Worm (Caenorhabditis elegans) whole organism, L4 larva: ENCODE data around the gene str-236.

Experiments
- R02D3.7 ChIP-seq: fragments of 150-350 bp; sonication (generic microtip); optimal IDR thresholded peaks from 3 replicates; lab custom pipeline; 2014; ENCODE audit warnings: missing biosample characterization, missing genetic modification characterization
- ZK546.5 ChIP-seq, 2 experiments: sonication (generic microtip); optimal IDR thresholded peaks; 2 replicates each; lab custom pipeline; 2017; ENCODE audit warnings: missing biosample characterization in 2 of 2, missing genetic modification characterization in 2 of 2
- lir-3 ChIP-seq: sonication (generic microtip); optimal IDR thresholded peaks from 2 replicates; lab custom pipeline; 2016; ENCODE audit warnings: mild to moderate bottlenecking, missing genetic modification characterization, missing compliant biosample characterization
- lsy-2 ChIP-seq, 2 experiments: fragments of 150-350 bp in 1 of 2; sonication (generic microtip) in 1 of 2; optimal IDR thresholded peaks; 2 replicates each; lab custom pipeline; 2014 to 2017; ENCODE audit warnings: missing biosample characterization in 2 of 2, missing genetic modification characterization in 2 of 2
- mep-1 ChIP-seq: fragments of 150-350 bp; sonication (generic microtip); optimal IDR thresholded peaks from 3 replicates; lab custom pipeline; 2014; ENCODE audit warnings: missing biosample characterization, missing genetic modification characterization
- pqm-1 ChIP-seq: sonication (generic microtip); optimal IDR thresholded peaks from 2 replicates; lab custom pipeline; 2017; ENCODE audit warnings: missing biosample characterization, missing genetic modification characterization
- unc-62 ChIP-seq, 3 experiments: fragments of 150-350 bp in 1 of 3; sonication (generic microtip); optimal IDR thresholded peaks in 2 of 3; peaks in 1 of 3; 1 replicate in 1 of 3; 2 replicates in 2 of 3; lab custom pipeline; 2014 to 2017; ENCODE audit warnings: missing biosample characterization in 3 of 3, missing genetic modification characterization in 3 of 3, missing genetic modification reagents in 3 of 3, missing genotype in 1 of 3
- zfp-2 ChIP-seq: sonication (generic microtip); optimal IDR thresholded peaks from 2 replicates; lab custom pipeline; 2016; ENCODE audit warnings: mild to moderate bottlenecking, missing genetic modification characterization, missing compliant biosample characterization

DNA sequence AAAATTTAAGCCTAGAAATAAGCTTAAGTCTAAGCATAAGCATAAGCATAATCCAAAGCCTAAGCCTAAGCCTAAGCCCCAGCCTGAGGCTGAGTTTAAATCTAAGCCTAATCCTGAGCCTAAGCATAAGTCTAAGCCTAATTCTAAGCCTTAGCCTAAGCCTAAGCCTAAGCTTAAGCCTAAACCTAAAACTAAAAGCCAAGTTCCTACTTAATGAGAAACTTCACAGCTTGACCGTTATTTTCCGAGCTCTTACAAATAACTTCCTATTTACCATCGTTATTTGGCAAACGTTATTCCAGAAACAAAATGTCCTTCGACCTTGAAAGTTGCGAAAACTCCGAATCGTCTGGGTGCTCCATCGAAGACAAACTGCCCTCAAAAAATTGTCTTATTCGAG lies 46.1 kb downstream of the str-236 start, which contains the start of gene C38C3.4:
- no peak for TF ChIP-seq lsy-2 (tag; optimal IDR thresholded peaks at IDR 0.05; lab: Kevin White, UChicago)
- TF ChIP-seq lir-3: no peak
- no peak for TF ChIP-seq unc-62 (GFP tag; optimal IDR thresholded peaks at IDR 0.05 in 1 of 2; lab: Kevin White, UChicago)
- no peak for TF ChIP-seq unc-62 (tag; optimal IDR thresholded peaks at IDR 0.05; lab: Kevin White, UChicago)
- no peak for TF ChIP-seq R02D3.7 (tag; lab: Kevin White, UChicago)
- no peak for TF ChIP-seq ZK546.5 (tag; optimal IDR thresholded peaks at IDR 0.05; lab: Kevin White, UChicago)
- TF ChIP-seq pqm-1 (tag; lab: Kevin White, UChicago): no peak
- no peak for TF ChIP-seq mep-1 (tag; lab: Kevin White, UChicago)
- TF ChIP-seq zfp-2 (tag; lab: Kevin White, UChicago): no peak
